Fruit fly (Drosophila melanogaster): ENCODE measurements around the gene CG3198.

DNA sequence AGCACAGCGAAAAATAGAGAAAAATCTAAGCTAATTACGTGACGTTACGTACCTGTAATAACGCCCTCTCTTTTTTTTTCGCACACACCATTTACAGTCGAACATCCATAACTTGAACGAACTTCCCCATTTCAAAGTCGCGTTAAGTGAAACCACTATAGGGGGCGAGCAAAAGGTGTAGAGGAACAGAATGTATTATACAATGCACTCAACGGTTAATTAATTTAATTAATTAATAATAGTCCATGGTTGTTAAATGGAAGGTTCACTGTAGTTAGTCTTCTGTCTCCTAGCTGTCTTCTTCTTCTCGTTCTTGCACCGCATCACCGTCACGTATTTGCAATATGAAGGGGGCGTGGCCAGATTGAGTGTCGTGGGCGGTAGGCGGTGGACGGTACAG, 32.2 kb downstream of the CG3198 start:
- no peak for TF ChIP-seq CG8478 (optimal IDR thresholded peaks at IDR 0.05)
- no peak for TF ChIP-seq CTCF (optimal IDR thresholded peaks at IDR 0.05)
